Worm (Caenorhabditis elegans): ENCODE measurements around the gene Y41C4A.7.

The Y41C4A.7 gene

DNA sequence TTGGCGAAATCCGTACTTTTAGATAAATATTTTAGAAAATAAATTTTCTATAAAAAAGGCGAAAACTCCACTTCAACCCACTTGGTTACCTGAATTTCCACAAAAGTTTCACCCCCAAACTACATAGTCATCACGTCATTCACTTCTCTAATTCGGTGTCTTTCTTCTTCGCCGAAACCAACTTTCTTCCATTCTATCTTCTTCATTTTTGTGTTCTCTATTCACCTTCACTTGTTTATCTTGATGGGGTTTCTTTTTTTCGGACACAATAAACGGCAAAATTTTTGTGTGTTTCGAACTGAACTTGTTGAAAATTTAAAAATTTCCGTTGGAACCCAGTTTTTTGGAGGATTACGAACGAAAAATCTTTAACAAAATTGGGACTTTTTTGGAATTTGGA is 31.9 kb upstream of the Y41C4A.7 start:
- no peak for TF ChIP-seq nhr-25 (tag; optimal IDR thresholded peaks at IDR 0.05)
- no peak for TF ChIP-seq ztf-11 (tag; optimal IDR thresholded peaks at IDR 0.05)
- no peak for TF ChIP-seq alr-1 (tag; optimal IDR thresholded peaks at IDR 0.05)
- TF ChIP-seq nhr-23 (tag; optimal IDR thresholded peaks at IDR 0.05), result no peak
- TF ChIP-seq mab-5 (tag; optimal IDR thresholded peaks at IDR 0.05), result no peak
- peak; percentile 70 for TF ChIP-seq blmp-1 (tag; optimal IDR thresholded peaks at IDR 0.05; ENCODE audit: insufficient read depth)
- TF ChIP-seq zag-1 (tag; optimal IDR thresholded peaks at IDR 0.05), result no peak

DNA sequence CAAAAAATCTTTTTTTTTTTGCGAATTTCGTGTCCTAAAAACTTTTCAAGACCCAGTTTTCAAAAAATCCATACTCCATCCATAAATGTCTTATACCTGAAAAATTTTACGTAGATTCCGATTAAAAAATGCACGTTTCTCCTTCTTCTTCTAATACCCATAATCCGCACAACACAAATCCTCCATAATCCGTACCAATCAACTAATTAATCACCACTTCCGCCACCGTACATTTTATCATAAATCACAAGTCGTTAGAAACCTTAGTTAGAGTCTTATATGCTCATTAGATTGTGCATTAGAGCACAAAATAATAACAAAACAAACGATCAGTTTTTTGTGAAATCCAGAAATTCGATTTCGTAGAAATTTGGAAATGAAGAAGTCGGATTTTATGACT is 29.7 kb upstream of the Y41C4A.7 start:
- no peak for TF ChIP-seq ztf-1 (GFP tag; conservative IDR thresholded peaks at IDR 0.05)
- TF ChIP-seq unc-39 (tag; optimal IDR thresholded peaks at IDR 0.05), result no peak
- no peak for TF ChIP-seq nhr-10 (tag; optimal IDR thresholded peaks at IDR 0.05)
- TF ChIP-seq lsy-2 (tag; optimal IDR thresholded peaks at IDR 0.05), result no peak
- TF ChIP-seq nhr-6 (tag; optimal IDR thresholded peaks at IDR 0.05), result no peak
- TF ChIP-seq unc-55 (GFP tag; optimal IDR thresholded peaks at IDR 0.05), result no peak
- TF ChIP-seq ZK546.5 (tag; optimal IDR thresholded peaks at IDR 0.05), result no peak
- TF ChIP-seq dmd-4 (tag; optimal IDR thresholded peaks at IDR 0.05), result no peak
- no peak for TF ChIP-seq ztf-4 (tag; optimal IDR thresholded peaks at IDR 0.05)
- no peak for TF ChIP-seq mdl-1 (tag; optimal IDR thresholded peaks at IDR 0.05)
- TF ChIP-seq ceh-16 (tag; optimal IDR thresholded peaks at IDR 0.05), result no peak

DNA sequence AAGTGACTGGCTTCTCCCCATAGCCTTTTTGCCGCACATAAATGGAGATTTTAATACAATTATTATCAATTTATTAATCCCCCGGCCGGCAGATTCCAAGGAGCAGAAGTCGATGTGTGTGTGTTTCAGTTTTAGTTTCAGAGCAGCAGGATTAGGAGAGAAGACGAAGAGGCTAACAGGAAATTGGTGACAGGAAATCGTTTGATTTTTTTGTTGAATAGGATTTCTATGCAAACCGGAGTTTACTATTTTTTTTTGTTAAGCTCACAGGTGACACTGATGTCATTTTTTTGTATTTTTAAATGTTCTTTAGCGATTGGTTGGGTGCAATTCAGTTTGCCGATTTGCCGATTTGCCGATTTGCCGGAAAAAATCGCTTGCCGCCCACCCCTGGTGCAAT is 18.2 kb upstream of the Y41C4A.7 start:
- TF ChIP-seq ama-1 (optimal IDR thresholded peaks at IDR 0.05) (no peak), Y55F3AM.14 (GFP tag; optimal IDR thresholded peaks at IDR 0.05) (no peak), C34F6.9 (tag; optimal IDR thresholded peaks at IDR 0.05) (no peak), nhr-6 (tag; optimal IDR thresholded peaks at IDR 0.05) (no peak), zag-1 (tag; optimal IDR thresholded peaks at IDR 0.05) (no peak), nhr-23 (tag; optimal IDR thresholded peaks at IDR 0.05) (no peak), lin-13 (GFP tag; optimal IDR thresholded peaks at IDR 0.05) (no peak), nhr-21 (tag; optimal IDR thresholded peaks at IDR 0.05) (no peak), mab-5 (tag; optimal IDR thresholded peaks at IDR 0.05) (no peak), lin-11 (tag; optimal IDR thresholded peaks at IDR 0.05) (no peak), ztf-11 (tag; optimal IDR thresholded peaks at IDR 0.05) (no peak), aly-2 (tag; optimal IDR thresholded peaks at IDR 0.05) (no peak), sem-4 (tag; optimal IDR thresholded peaks at IDR 0.05) (no peak)

ce11 chrIII:11681461-11682014 is 17.1 kb upstream of the Y41C4A.7 start:
- TF ChIP-seq sem-4 (tag; optimal IDR thresholded peaks at IDR 0.05) (no peak), aly-2 (tag; optimal IDR thresholded peaks at IDR 0.05) (no peak), peb-1 (tag; optimal IDR thresholded peaks at IDR 0.05) (no peak), skn-1 (tag; optimal IDR thresholded peaks at IDR 0.05) (no peak), nhr-12 (tag; optimal IDR thresholded peaks at IDR 0.05) (no peak)

DNA sequence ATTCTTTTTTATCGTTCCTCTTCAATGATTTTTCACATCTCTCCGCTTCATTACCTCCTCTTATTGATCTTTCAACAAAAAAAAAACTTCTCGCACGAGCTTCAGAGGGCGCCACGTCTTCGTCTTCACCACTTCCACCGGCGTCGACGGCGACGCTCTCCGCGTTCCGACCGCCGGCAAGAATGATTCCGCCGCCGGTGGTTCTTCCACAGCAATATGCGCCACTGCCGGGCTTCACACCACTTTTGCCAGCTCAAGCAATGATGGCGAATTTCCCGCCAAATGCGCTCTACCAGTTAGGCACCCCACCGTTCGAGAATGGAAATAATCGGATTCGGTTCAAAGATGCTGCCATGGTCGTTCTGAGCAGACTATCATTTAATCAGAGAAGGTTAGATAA is 15.6 kb upstream of the Y41C4A.7 start:
- TF ChIP-seq zag-1 (tag; optimal IDR thresholded peaks at IDR 0.05) (no peak), dmd-4 (tag; optimal IDR thresholded peaks at IDR 0.05) (no peak), nhr-6 (tag; optimal IDR thresholded peaks at IDR 0.05) (no peak), sem-4 (tag; optimal IDR thresholded peaks at IDR 0.05) (no peak), nhr-25 (tag; optimal IDR thresholded peaks at IDR 0.05) (no peak), mdl-1 (tag; optimal IDR thresholded peaks at IDR 0.05) (no peak), sma-9 (GFP tag; optimal IDR thresholded peaks at IDR 0.05) (no peak), sma-9 (tag; optimal IDR thresholded peaks at IDR 0.05) (no peak), unc-62 (GFP tag; optimal IDR thresholded peaks at IDR 0.05) (no peak), nhr-77 (tag; optimal IDR thresholded peaks at IDR 0.05) (no peak), alr-1 (tag; optimal IDR thresholded peaks at IDR 0.05) (no peak), crh-2 (tag; optimal IDR thresholded peaks at IDR 0.05) (no peak), nhr-129 (tag; optimal IDR thresholded peaks at IDR 0.05) (no peak), lsy-2 (tag; optimal IDR thresholded peaks at IDR 0.05) (no peak), ztf-1 (GFP tag; conservative IDR thresholded peaks at IDR 0.05) (no peak), lin-13 (GFP tag; optimal IDR thresholded peaks at IDR 0.05) (no peak), ama-1 (optimal IDR thresholded peaks at IDR 0.05) (no peak), C34F6.9 (tag; optimal IDR thresholded peaks at IDR 0.05) (no peak), ZK546.5 (tag; optimal IDR thresholded peaks at IDR 0.05) (no peak), R02D3.7 (tag; optimal IDR thresholded peaks at IDR 0.05) (no peak), nhr-10 (tag; optimal IDR thresholded peaks at IDR 0.05) (no peak)
